Worm (Caenorhabditis elegans) whole organism, L2 larva: ENCODE data around the gene nspe-5.

Experiments used
- C34F6.9 ChIP-seq: fragments of 150-350 bp; optimal IDR thresholded peaks from 2 replicates; lab custom pipeline; 2014; ENCODE audit warnings: missing biosample characterization, missing genetic modification characterization
- F13H6.1 ChIP-seq: sonication (generic microtip); optimal IDR thresholded peaks from 2 replicates; lab custom pipeline; 2016; ENCODE audit warnings: missing genetic modification characterization, missing compliant biosample characterization
- R02D3.7 ChIP-seq: fragments of 150-350 bp; optimal IDR thresholded peaks from 2 replicates; lab custom pipeline; 2014; ENCODE audit warnings: missing biosample characterization, missing genetic modification characterization
- ZK546.5 ChIP-seq: sonication (generic microtip); optimal IDR thresholded peaks from 2 replicates; lab custom pipeline; 2017; ENCODE audit warnings: missing biosample characterization, missing genetic modification characterization
- aly-2 ChIP-seq: fragments of 150-350 bp; optimal IDR thresholded peaks from 2 replicates; lab custom pipeline; 2014; ENCODE audit warnings: missing biosample characterization, missing genetic modification characterization
- ama-1 ChIP-seq: fragments of 150-350 bp; optimal IDR thresholded peaks from 2 replicates; lab custom pipeline; 2018; ENCODE audit warnings: inconsistent platforms
- blmp-1 ChIP-seq: sonication (generic microtip); optimal IDR thresholded peaks from 2 replicates; lab custom pipeline; 2017; ENCODE audit warnings: missing genetic modification characterization, mild to moderate bottlenecking, missing compliant biosample characterization, antibody characterized with exemption, moderate library complexity; ENCODE audit not compliant: insufficient read depth
- ceh-16 ChIP-seq: fragments of 150-350 bp; optimal IDR thresholded peaks from 2 replicates; lab custom pipeline; 2014; ENCODE audit warnings: missing biosample characterization, missing genetic modification characterization
- ceh-82 ChIP-seq: fragments of 150-350 bp; optimal IDR thresholded peaks from 2 replicates; lab custom pipeline; 2014; ENCODE audit warnings: missing biosample characterization, missing genetic modification characterization
- crh-2 ChIP-seq: sonication (generic microtip); optimal IDR thresholded peaks from 2 replicates; lab custom pipeline; 2017; ENCODE audit warnings: missing biosample characterization, missing genetic modification characterization
- dmd-4 ChIP-seq: sonication (generic microtip); optimal IDR thresholded peaks from 2 replicates; lab custom pipeline; 2017; ENCODE audit warnings: missing biosample characterization, missing genetic modification characterization
- egl-27 ChIP-seq: sonication (generic microtip); optimal IDR thresholded peaks from 3 replicates; lab custom pipeline; 2017; ENCODE audit warnings: missing biosample characterization, missing genetic modification reagents, missing genetic modification characterization
- elt-1 ChIP-seq: fragments of 150-350 bp; optimal IDR thresholded peaks from 2 replicates; lab custom pipeline; 2014; ENCODE audit warnings: missing biosample characterization, missing genetic modification characterization
- elt-3 ChIP-seq: sonication (generic microtip); optimal IDR thresholded peaks from 2 replicates; lab custom pipeline; 2017; ENCODE audit warnings: missing biosample characterization, missing genetic modification characterization
- fos-1 ChIP-seq: fragments of 150-350 bp; optimal IDR thresholded peaks from 2 replicates; lab custom pipeline; 2014; ENCODE audit warnings: missing biosample characterization, missing genetic modification characterization
- lin-13 ChIP-seq: fragments of 150-350 bp; optimal IDR thresholded peaks from 2 replicates; lab custom pipeline; 2014; ENCODE audit warnings: missing biosample characterization, missing genetic modification reagents, missing genetic modification characterization
- lin-39 ChIP-seq: fragments of 150-350 bp; optimal IDR thresholded peaks from 2 replicates; lab custom pipeline; 2014; ENCODE audit warnings: missing biosample characterization, missing genetic modification reagents, missing genetic modification characterization
- mab-5 ChIP-seq: fragments of 150-350 bp; optimal IDR thresholded peaks from 2 replicates; lab custom pipeline; 2014; ENCODE audit warnings: missing biosample characterization, missing genetic modification characterization
- mbf-1 ChIP-seq: sonication (generic microtip); optimal IDR thresholded peaks from 2 replicates; lab custom pipeline; 2017; ENCODE audit warnings: missing biosample characterization, missing genetic modification characterization
- mdl-1 ChIP-seq, 2 experiments: fragments of 150-350 bp in 1 of 2; sonication (generic microtip) in 1 of 2; optimal IDR thresholded peaks; 2 replicates each; lab custom pipeline; 2017; ENCODE audit warnings: missing biosample characterization in 2 of 2, missing genetic modification characterization in 2 of 2
- nhr-10 ChIP-seq: sonication (generic microtip); optimal IDR thresholded peaks from 2 replicates; lab custom pipeline; 2017; ENCODE audit warnings: missing biosample characterization, missing genetic modification characterization
- nhr-11 ChIP-seq: fragments of 150-350 bp; optimal IDR thresholded peaks from 2 replicates; lab custom pipeline; 2014; ENCODE audit warnings: missing biosample characterization, missing genetic modification characterization
- nhr-12 ChIP-seq: fragments of 150-350 bp; optimal IDR thresholded peaks from 2 replicates; lab custom pipeline; 2014; ENCODE audit warnings: missing biosample characterization, missing genetic modification characterization
- nhr-129 ChIP-seq: fragments of 150-350 bp; optimal IDR thresholded peaks from 2 replicates; lab custom pipeline; 2014; ENCODE audit warnings: missing biosample characterization, missing genetic modification characterization
- nhr-21 ChIP-seq: fragments of 150-350 bp; optimal IDR thresholded peaks from 2 replicates; lab custom pipeline; 2014; ENCODE audit warnings: missing biosample characterization, missing genetic modification characterization
- nhr-23 ChIP-seq: fragments of 150-350 bp; optimal IDR thresholded peaks from 2 replicates; lab custom pipeline; 2014; ENCODE audit warnings: missing biosample characterization, missing genetic modification reagents, missing genetic modification characterization
- nhr-237 ChIP-seq: fragments of 150-350 bp; optimal IDR thresholded peaks from 2 replicates; lab custom pipeline; 2014; ENCODE audit warnings: missing biosample characterization, missing genetic modification characterization
- nhr-25 ChIP-seq: fragments of 150-350 bp; sonication (generic microtip); optimal IDR thresholded peaks from 3 replicates; lab custom pipeline; 2014; ENCODE audit warnings: missing biosample characterization, missing genetic modification characterization
- nhr-6 ChIP-seq: fragments of 150-350 bp; optimal IDR thresholded peaks from 2 replicates; lab custom pipeline; 2014; ENCODE audit warnings: missing biosample characterization, missing genetic modification characterization
- nhr-77 ChIP-seq: fragments of 150-350 bp; optimal IDR thresholded peaks from 2 replicates; lab custom pipeline; 2014; ENCODE audit warnings: missing biosample characterization, missing genetic modification characterization
- peb-1 ChIP-seq: fragments of 150-350 bp; optimal IDR thresholded peaks from 2 replicates; lab custom pipeline; 2014; ENCODE audit warnings: missing biosample characterization, missing genetic modification characterization
- sem-4 ChIP-seq: fragments of 150-350 bp; optimal IDR thresholded peaks from 2 replicates; lab custom pipeline; 2014; ENCODE audit warnings: missing biosample characterization, missing genetic modification reagents, missing genetic modification characterization
- skn-1 ChIP-seq: sonication (generic microtip); optimal IDR thresholded peaks from 2 replicates; lab custom pipeline; 2017; ENCODE audit warnings: missing biosample characterization, missing genetic modification characterization
- sma-3 ChIP-seq: sonication (generic microtip); optimal IDR thresholded peaks from 2 replicates; lab custom pipeline; 2016; ENCODE audit warnings: missing genetic modification reagents, missing genetic modification characterization, missing compliant biosample characterization
- sma-9 ChIP-seq, 2 experiments: fragments of 150-350 bp in 1 of 2; sonication (generic microtip) in 1 of 2; optimal IDR thresholded peaks; 2 replicates each; lab custom pipeline; 2014 to 2016; ENCODE audit warnings: missing genetic modification characterization in 2 of 2, mild to moderate bottlenecking in 1 of 2, missing biosample characterization in 1 of 2, missing compliant biosample characterization in 1 of 2, missing genetic modification reagents in 1 of 2, moderate library complexity in 1 of 2
- unc-55 ChIP-seq: fragments of 150-350 bp; sonication (generic microtip); optimal IDR thresholded peaks from 3 replicates; lab custom pipeline; 2014; ENCODE audit warnings: missing biosample characterization, missing genetic modification reagents, missing genetic modification characterization
- unc-62 ChIP-seq: fragments of 150-350 bp; optimal IDR thresholded peaks from 2 replicates; lab custom pipeline; 2014; ENCODE audit warnings: missing biosample characterization, missing genetic modification reagents, missing genetic modification characterization
- zag-1 ChIP-seq: fragments of 150-350 bp; optimal IDR thresholded peaks from 2 replicates; lab custom pipeline; 2014; ENCODE audit warnings: missing biosample characterization, missing genetic modification characterization
- ztf-1 ChIP-seq: fragments of 200-800 bp; sonication (Bioruptor generic); conservative IDR thresholded peaks from 2 replicates; pipeline ENCODE4 v1.3.6; 2022; ENCODE audit warnings: missing genetic modification characterization, missing compliant biosample characterization
- ztf-11 ChIP-seq: sonication (generic microtip); optimal IDR thresholded peaks from 2 replicates; lab custom pipeline; 2017; ENCODE audit warnings: missing biosample characterization, missing genetic modification characterization
- ztf-4 ChIP-seq: fragments of 150-350 bp; optimal IDR thresholded peaks from 2 replicates; lab custom pipeline; 2014; ENCODE audit warnings: missing biosample characterization, missing genetic modification characterization

nspe-5 gene

DNA sequence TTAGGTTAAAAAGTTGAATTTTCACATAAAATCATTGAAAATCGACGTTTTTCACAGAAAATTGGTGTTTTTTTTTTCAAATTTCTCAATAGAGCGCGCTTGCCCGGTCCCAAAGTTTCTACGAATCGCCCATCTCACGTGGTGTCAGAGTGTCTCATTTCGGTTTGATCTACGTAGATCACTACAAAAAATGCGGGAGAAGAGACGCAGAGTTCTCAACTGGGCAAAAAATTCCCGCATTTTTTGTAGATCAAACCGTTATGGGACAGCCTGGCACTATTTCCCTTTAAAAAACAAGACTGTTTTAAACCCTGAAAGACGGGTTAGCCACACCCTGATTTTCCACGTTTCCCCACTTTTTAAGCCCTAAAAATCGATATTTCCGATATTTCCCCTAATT lies 43.2 kb downstream of the nspe-5 start:
- no peak for TF ChIP-seq nhr-11 (tag; lab: Kevin White, UChicago)
- TF ChIP-seq egl-27 (tag; lab: Kevin White, UChicago): no peak
- TF ChIP-seq lin-39 (tag; lab: Kevin White, UChicago): no peak
- TF ChIP-seq mab-5: no peak
- TF ChIP-seq ceh-82 (tag; lab: Kevin White, UChicago): no peak
- no peak for TF ChIP-seq mdl-1 (tag; optimal IDR thresholded peaks at IDR 0.05; lab: Kevin White, UChicago)
- no peak for TF ChIP-seq ztf-1 (GFP tag; lab: Robert Waterston, UW)
- no peak for TF ChIP-seq peb-1 (tag; lab: Kevin White, UChicago)
- TF ChIP-seq C34F6.9 (tag; lab: Kevin White, UChicago): no peak
- TF ChIP-seq zag-1 (tag; lab: Kevin White, UChicago): no peak
- no peak for TF ChIP-seq nhr-12
- no peak for TF ChIP-seq blmp-1 (tag; lab: Kevin White, UChicago)
- TF ChIP-seq nhr-6 (tag; lab: Kevin White, UChicago): no peak
- TF ChIP-seq fos-1: no peak
- TF ChIP-seq ama-1 (lab: Kevin White, UChicago): no peak
- no peak for TF ChIP-seq aly-2
- no peak for TF ChIP-seq ztf-4 (tag; lab: Kevin White, UChicago)
- TF ChIP-seq nhr-129: no peak

DNA sequence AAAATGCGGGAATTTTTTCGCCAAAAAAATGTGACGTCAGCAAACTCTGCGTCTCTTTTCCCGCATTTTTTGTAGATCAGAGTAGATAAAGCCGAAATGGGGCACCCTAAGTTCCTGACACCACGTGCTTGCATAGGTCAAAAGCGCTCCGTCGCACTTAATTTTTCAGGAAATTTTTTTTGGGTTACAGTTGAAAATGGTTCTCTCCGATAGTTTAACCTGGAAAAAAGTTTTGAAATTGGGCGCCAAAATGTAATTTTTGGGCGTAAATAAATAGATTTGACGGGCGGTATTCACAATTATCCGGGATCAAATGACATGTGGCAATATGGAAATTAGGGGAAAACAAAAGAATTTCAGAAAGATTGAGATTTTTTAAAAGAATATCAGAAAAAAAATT lies 43.8 kb downstream of the nspe-5 start:
- no peak for TF ChIP-seq ZK546.5 (tag; lab: Kevin White, UChicago)
- TF ChIP-seq elt-1: no peak
- no peak for TF ChIP-seq unc-55

ce11 chrII:12673311-12673710 lies 44.6 kb downstream of the nspe-5 start:
- TF ChIP-seq peb-1 (tag; lab: Kevin White, UChicago): no peak
- no peak for TF ChIP-seq nhr-6 (tag; lab: Kevin White, UChicago)
- no peak for TF ChIP-seq nhr-10 (tag; lab: Kevin White, UChicago)
- no peak for TF ChIP-seq crh-2
- no peak for TF ChIP-seq ceh-16 (tag; lab: Kevin White, UChicago)
- no peak for TF ChIP-seq unc-55
- no peak for TF ChIP-seq nhr-237 (tag; lab: Kevin White, UChicago)
- no peak for TF ChIP-seq mdl-1 (tag; optimal IDR thresholded peaks at IDR 0.05; lab: Kevin White, UChicago)
- no peak for TF ChIP-seq skn-1 (tag; lab: Kevin White, UChicago)
- TF ChIP-seq lin-39 (tag; lab: Kevin White, UChicago): no peak
- TF ChIP-seq nhr-129: no peak
- TF ChIP-seq mbf-1: no peak
- TF ChIP-seq sma-9 (GFP tag; optimal IDR thresholded peaks at IDR 0.05; lab: Kevin White, UChicago): no peak
- no peak for TF ChIP-seq sma-9 (tag; optimal IDR thresholded peaks at IDR 0.05; lab: Kevin White, UChicago)
- TF ChIP-seq sma-3 (GFP tag; lab: Kevin White, UChicago): no peak

- TF ChIP-seq lin-39 (tag; lab: Kevin White, UChicago) (no peak), mab-5 (no peak), crh-2 (no peak), nhr-6 (tag; lab: Kevin White, UChicago) (no peak), C34F6.9 (tag; lab: Kevin White, UChicago) (no peak), mbf-1 (no peak), nhr-237 (tag; lab: Kevin White, UChicago) (no peak), aly-2 (no peak), ztf-1 (GFP tag; lab: Robert Waterston, UW) (no peak)
Observed at ce11 chrII:12677710-12677974, 49.0 kb downstream of the nspe-5 start, which contains the start of gene Y38E10A.22. Y38E10A.22 (minus strand) TSS chrII:12677810.

- no peak for TF ChIP-seq aly-2
- peak; percentile 44 for TF ChIP-seq R02D3.7 (tag; lab: Kevin White, UChicago)
- peak; percentile 83 for TF ChIP-seq crh-2
- peak; percentile 30 for TF ChIP-seq ztf-4 (tag; lab: Kevin White, UChicago)
- peak; percentile 75 for TF ChIP-seq nhr-25 (tag; lab: Kevin White, UChicago)
- no peak for TF ChIP-seq unc-62 (GFP tag; lab: Kevin White, UChicago)
- TF ChIP-seq nhr-6 (tag; lab: Kevin White, UChicago): no peak
- TF ChIP-seq egl-27 (tag; lab: Kevin White, UChicago): no peak
- no peak for TF ChIP-seq nhr-23 (tag; lab: Kevin White, UChicago)
- no peak for TF ChIP-seq ztf-11 (tag; lab: Kevin White, UChicago)
- no peak for TF ChIP-seq mdl-1 (tag; optimal IDR thresholded peaks at IDR 0.05; lab: Kevin White, UChicago)
- TF ChIP-seq dmd-4: no peak
- TF ChIP-seq mab-5: peak; percentile 57
- TF ChIP-seq ama-1 (lab: Kevin White, UChicago): no peak
- peak; percentile 81 for TF ChIP-seq lin-13
- TF ChIP-seq nhr-10 (tag; lab: Kevin White, UChicago): no peak
- peak; percentile 8 for TF ChIP-seq nhr-77 (tag; lab: Kevin White, UChicago)
- no peak for TF ChIP-seq ZK546.5 (tag; lab: Kevin White, UChicago)
- TF ChIP-seq C34F6.9 (tag; lab: Kevin White, UChicago): peak; percentile 96
- TF ChIP-seq sem-4 (tag; lab: Kevin White, UChicago): peak; percentile 43
- peak; percentile 56 for TF ChIP-seq nhr-21 (tag; lab: Kevin White, UChicago)
- peak; percentile 66 for TF ChIP-seq fos-1
- no peak for TF ChIP-seq elt-3 (tag; lab: Kevin White, UChicago)
- TF ChIP-seq F13H6.1: peak; percentile 75
- TF ChIP-seq peb-1 (tag; lab: Kevin White, UChicago): no peak
- peak; percentile 59 for TF ChIP-seq nhr-129
- TF ChIP-seq blmp-1 (tag; lab: Kevin White, UChicago): no peak
Observed at ce11 chrII:12677975-12678866, 49.6 kb downstream of the nspe-5 start.
